Fruit fly (Drosophila melanogaster) Kc167 (cell line): ENCODE measurements around the gene CG6567.

Source experiments
- h ChIP-seq: fragments of >200 bp; optimal IDR thresholded peaks from 3 replicates; lab custom pipeline; 2018; ENCODE audit warnings: missing external identifiers
- insv ChIP-seq: fragments of >200 bp; optimal IDR thresholded peaks from 3 replicates; lab custom pipeline; 2018; ENCODE audit warnings: missing external identifiers
- psq ChIP-seq: fragments of >200 bp; optimal IDR thresholded peaks from 2 replicates; lab custom pipeline; 2017; ENCODE audit warnings: missing external identifiers

- no peak for TF ChIP-seq psq
- no peak for TF ChIP-seq insv (lab: Kevin White, UChicago)
- no peak for TF ChIP-seq h
These were observed 27.7 kb upstream of the CG6567 start, which contains the start of gene Tpc1 for dm6 chr3R:10881824-10882559.
